Worm (Caenorhabditis elegans): ENCODE results near the gene nhr-35.

Gene nhr-35

ce11 chrX:4523887-4524350 lies 8.6 kb upstream of the nhr-35 start, which contains the start of gene pdi-2 (continued):
- TF ChIP-seq mdl-1 (tag; optimal IDR thresholded peaks at IDR 0.05), result peak in 1 of 2 experiments; percentile 79
- peak; percentile 69 for TF ChIP-seq ama-1 (optimal IDR thresholded peaks at IDR 0.05)
- peak; percentile 92 for TF ChIP-seq blmp-1 (tag; optimal IDR thresholded peaks at IDR 0.05)
- TF ChIP-seq dpl-1 (GFP tag; optimal IDR thresholded peaks at IDR 0.05), result peak; percentile 23 to 39 (median 32)
- TF ChIP-seq zip-4 (GFP tag; optimal IDR thresholded peaks at IDR 0.05), result peak; percentile 39
- peak; percentile 48 to 73 for TF ChIP-seq lin-35 (GFP tag; optimal IDR thresholded peaks at IDR 0.05)
- TF ChIP-seq nhr-85 (tag), result peak; percentile 98
- peak; percentile 61 for TF ChIP-seq snu-23 (GFP tag; optimal IDR thresholded peaks at IDR 0.05)
- peak; percentile 75 for TF ChIP-seq lin-13 (GFP tag; optimal IDR thresholded peaks at IDR 0.05)
- peak; percentile 77 for TF ChIP-seq swsn-7 (tag; optimal IDR thresholded peaks at IDR 0.05)
- peak; percentile 97 for TF ChIP-seq lin-14 (GFP tag; optimal IDR thresholded peaks at IDR 0.05)
- peak; percentile 69 for TF ChIP-seq mab-9 (GFP tag; IDR thresholded peaks at IDR 0.05)

DNA sequence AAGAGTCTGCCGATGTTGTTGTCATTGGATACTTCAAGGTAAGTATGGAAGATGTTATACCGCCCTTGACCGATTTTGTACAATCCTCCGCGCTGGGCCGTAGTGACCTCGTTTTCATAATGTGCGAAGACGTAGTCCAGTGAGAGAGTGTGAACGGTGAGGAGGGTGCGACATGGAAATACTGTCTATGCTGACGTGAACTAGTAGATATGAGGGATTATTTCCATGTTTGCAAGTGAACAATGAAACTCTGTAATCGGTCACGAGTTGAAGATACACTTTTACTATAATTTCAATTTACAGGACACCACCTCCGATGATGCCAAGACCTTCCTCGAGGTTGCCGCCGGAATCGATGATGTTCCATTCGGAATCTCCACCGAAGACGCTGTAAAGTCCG lies 7.6 kb upstream of the nhr-35 start:
- TF ChIP-seq unc-86 (tag; optimal IDR thresholded peaks at IDR 0.05), result no peak
- no peak for TF ChIP-seq mef-2 (tag; optimal IDR thresholded peaks at IDR 0.05)
- TF ChIP-seq sptf-1 (tag; optimal IDR thresholded peaks at IDR 0.05), result no peak
- peak; percentile 45 for TF ChIP-seq blmp-1 (tag; optimal IDR thresholded peaks at IDR 0.05)
- peak; percentile 90 for TF ChIP-seq nhr-85 (tag)
- peak; percentile 22 for TF ChIP-seq snu-23 (GFP tag; optimal IDR thresholded peaks at IDR 0.05)
- no peak for TF ChIP-seq grh-1 (GFP tag; IDR thresholded peaks at IDR 0.05)
- TF ChIP-seq nhr-19 (GFP tag; conservative IDR thresholded peaks at IDR 0.05), result no peak
- TF ChIP-seq lin-14 (GFP tag; optimal IDR thresholded peaks at IDR 0.05), result peak; percentile 46
- peak; percentile 18 for TF ChIP-seq nhr-90 (tag; optimal IDR thresholded peaks at IDR 0.05; ENCODE audit: poor library complexity)
- no peak for TF ChIP-seq Y116A8C.19 (tag; optimal IDR thresholded peaks at IDR 0.05; ENCODE audit: borderline replicate concordance)
- no peak for TF ChIP-seq mdl-1 (tag; optimal IDR thresholded peaks at IDR 0.05)
- no peak for TF ChIP-seq egl-13 (tag; optimal IDR thresholded peaks at IDR 0.05)
- TF ChIP-seq lsy-2 (tag; optimal IDR thresholded peaks at IDR 0.05), result peak in 1 of 2 experiments; percentile 40
- TF ChIP-seq alr-1 (tag; optimal IDR thresholded peaks at IDR 0.05; ENCODE audit: borderline replicate concordance), result no peak
- TF ChIP-seq ceh-90 (tag; optimal IDR thresholded peaks at IDR 0.05), result no peak
- no peak for TF ChIP-seq nhr-76 (tag; optimal IDR thresholded peaks at IDR 0.05)
- TF ChIP-seq zag-1 (tag; optimal IDR thresholded peaks at IDR 0.05), result no peak
- TF ChIP-seq nhr-71 (tag; optimal IDR thresholded peaks at IDR 0.05), result peak; percentile 32
- TF ChIP-seq nhr-12 (tag; optimal IDR thresholded peaks at IDR 0.05), result no peak
- TF ChIP-seq nhr-20 (tag; optimal IDR thresholded peaks at IDR 0.05), result peak; percentile 22
- no peak for TF ChIP-seq snpc-4 (tag; optimal IDR thresholded peaks at IDR 0.05)
- peak; percentile 94 for TF ChIP-seq xbp-1 (tag; optimal IDR thresholded peaks at IDR 0.05)
- no peak for TF ChIP-seq pax-3 (tag; optimal IDR thresholded peaks at IDR 0.05)
- no peak for TF ChIP-seq ceh-8 (GFP tag; optimal IDR thresholded peaks at IDR 0.05)
- TF ChIP-seq rnt-1 (tag; optimal IDR thresholded peaks at IDR 0.05), result peak; percentile 6
- TF ChIP-seq C04F5.9 (tag; optimal IDR thresholded peaks at IDR 0.05), result no peak
- TF ChIP-seq lin-35 (GFP tag; optimal IDR thresholded peaks at IDR 0.05), result no peak
- TF ChIP-seq efl-1 (optimal IDR thresholded peaks at IDR 0.05), result no peak
- no peak for TF ChIP-seq efl-1 (GFP tag; optimal IDR thresholded peaks at IDR 0.05 in 1 of 2)
- no peak for TF ChIP-seq fkh-10 (GFP tag; optimal IDR thresholded peaks at IDR 0.05)
- no peak for TF ChIP-seq irx-1 (tag; optimal IDR thresholded peaks at IDR 0.05)
- no peak for TF ChIP-seq nhr-237 (tag; optimal IDR thresholded peaks at IDR 0.05)
- TF ChIP-seq sup-37 (GFP tag; optimal IDR thresholded peaks at IDR 0.05), result no peak
- TF ChIP-seq zip-4 (GFP tag; optimal IDR thresholded peaks at IDR 0.05), result no peak
- TF ChIP-seq ceh-63 (GFP tag; optimal IDR thresholded peaks at IDR 0.05), result no peak
- no peak for TF ChIP-seq vab-15 (tag; optimal IDR thresholded peaks at IDR 0.05)
